Fruit fly (Drosophila melanogaster) whole organism, embryonic: ENCODE measurements around the gene CG42571.

Experiments used
- Ada2b ChIP-seq: fragments of 200-800 bp; sonication (Bioruptor generic); IDR thresholded peaks from 2 replicates; pipeline ENCODE4 v1.3.6; 2022; ENCODE audit warnings: missing biosample characterization, missing genetic modification characterization
- CG10209 ChIP-seq: fragments of 200-800 bp; sonication (Bioruptor generic); optimal IDR thresholded peaks from 3 replicates; lab custom pipeline; 2017; ENCODE audit warnings: missing biosample characterization, mild to moderate bottlenecking, missing genetic modification characterization, missing genetic modification reagents
- CG1024 ChIP-seq: fragments of 200-800 bp; sonication (Bioruptor generic); IDR thresholded peaks from 2 replicates; pipeline ENCODE4 v1.3.6; 2022; ENCODE audit warnings: missing biosample characterization, missing genetic modification characterization
- CG10267 ChIP-seq: fragments of 200-800 bp; sonication (Bioruptor generic); optimal IDR thresholded peaks from 2 replicates; lab custom pipeline; 2018; ENCODE audit warnings: missing biosample characterization, mild to moderate bottlenecking, missing genetic modification characterization, moderate library complexity
- CG10321 ChIP-seq: fragments of 200-800 bp; sonication (Bioruptor generic); IDR thresholded peaks from 2 replicates; pipeline ENCODE4 v1.3.6; 2022; ENCODE audit warnings: missing biosample characterization, missing genetic modification characterization
- CG10431 ChIP-seq: fragments of 200-800 bp; sonication (Bioruptor generic); optimal IDR thresholded peaks from 3 replicates; lab custom pipeline; 2018; ENCODE audit warnings: missing biosample characterization, mild to moderate bottlenecking, missing genetic modification characterization
- CG11504 ChIP-seq: fragments of 200-800 bp; sonication (Bioruptor generic); optimal IDR thresholded peaks from 3 replicates; lab custom pipeline; 2019; ENCODE audit warnings: missing biosample characterization, mild to moderate bottlenecking, missing genetic modification characterization, moderate library complexity
- CG11560 ChIP-seq: fragments of 200-800 bp; sonication (Bioruptor generic); IDR thresholded peaks from 3 replicates; pipeline ENCODE4 v1.3.6; 2022; ENCODE audit warnings: missing biosample characterization, missing genetic modification characterization
- CG12219 ChIP-seq: fragments of 200-800 bp; sonication (Bioruptor generic); optimal IDR thresholded peaks from 3 replicates; lab custom pipeline; 2018; ENCODE audit warnings: missing biosample characterization, mild to moderate bottlenecking, missing genetic modification characterization
- CG12659 ChIP-seq: fragments of 200-800 bp; sonication (Bioruptor generic); optimal IDR thresholded peaks from 3 replicates; lab custom pipeline; 2017; ENCODE audit warnings: mild to moderate bottlenecking, missing biosample characterization, missing genetic modification reagents, missing genetic modification characterization
- CG13624 ChIP-seq: fragments of 200-800 bp; sonication (Bioruptor generic); optimal IDR thresholded peaks from 2 replicates; lab custom pipeline; 2016; ENCODE audit warnings: missing biosample characterization, missing genetic modification characterization
- CG15011 ChIP-seq: fragments of 200-800 bp; sonication (Bioruptor generic); optimal IDR thresholded peaks from 3 replicates; lab custom pipeline; 2018; ENCODE audit warnings: missing biosample characterization, mild to moderate bottlenecking, missing genetic modification characterization
- CG15073 ChIP-seq: fragments of 200-800 bp; sonication (Bioruptor generic); optimal IDR thresholded peaks from 2 replicates; lab custom pipeline; 2016; ENCODE audit warnings: missing biosample characterization, missing genetic modification characterization
- CG1602 ChIP-seq: fragments of 200-800 bp; sonication (Bioruptor generic); optimal IDR thresholded peaks from 3 replicates; lab custom pipeline; 2016; ENCODE audit warnings: missing biosample characterization, missing genetic modification characterization
- CG16863 ChIP-seq: fragments of 200-800 bp; sonication (Bioruptor generic); optimal IDR thresholded peaks from 3 replicates; lab custom pipeline; 2016; ENCODE audit warnings: missing biosample characterization, missing genetic modification characterization
- CG17328 ChIP-seq: fragments of 200-800 bp; sonication (Bioruptor generic); IDR thresholded peaks from 2 replicates; pipeline ENCODE4 v1.3.6; 2022; ENCODE audit warnings: missing biosample characterization, missing genetic modification characterization
- CG34422 ChIP-seq: fragments of 200-800 bp; sonication (Bioruptor generic); IDR thresholded peaks from 3 replicates; pipeline ENCODE4 v1.3.6; 2022; ENCODE audit warnings: missing biosample characterization, missing genetic modification characterization
- CG4404 ChIP-seq: fragments of 200-800 bp; sonication (Bioruptor generic); IDR thresholded peaks from 2 replicates; pipeline ENCODE4 v1.3.6; 2022; ENCODE audit warnings: missing biosample characterization, missing genetic modification characterization
- CG4617 ChIP-seq: fragments of 200-800 bp; sonication (Bioruptor generic); optimal IDR thresholded peaks from 3 replicates; lab custom pipeline; 2016; ENCODE audit warnings: missing biosample characterization, missing genetic modification characterization, borderline replicate concordance
- CG4820 ChIP-seq: fragments of 200-800 bp; sonication (Bioruptor generic); optimal IDR thresholded peaks from 3 replicates; lab custom pipeline; 2016; ENCODE audit warnings: missing biosample characterization, missing genetic modification characterization
- CG9437 ChIP-seq: fragments of 200-800 bp; sonication (Bioruptor generic); optimal IDR thresholded peaks from 2 replicates; lab custom pipeline; 2018; ENCODE audit warnings: missing biosample characterization, mild to moderate bottlenecking, missing genetic modification characterization
- CG9797 ChIP-seq: fragments of 200-800 bp; sonication (Bioruptor generic); optimal IDR thresholded peaks from 3 replicates; lab custom pipeline; 2018; ENCODE audit warnings: missing biosample characterization, mild to moderate bottlenecking, missing genetic modification characterization
- CoRest ChIP-seq: fragments of 200-800 bp; sonication (Bioruptor generic); optimal IDR thresholded peaks from 3 replicates; lab custom pipeline; 2018; ENCODE audit warnings: missing biosample characterization, mild to moderate bottlenecking, missing genetic modification characterization, moderate library complexity
- D ChIP-seq, 2 experiments: fragments of 200-800 bp in 1 of 2; fragments of >200 bp in 1 of 2; sonication (Bioruptor generic) in 1 of 2; optimal IDR thresholded peaks; 2 replicates in 1 of 2; 3 replicates in 1 of 2; lab custom pipeline; 2017; ENCODE audit warnings: mild to moderate bottlenecking in 1 of 2, missing biosample characterization in 1 of 2, missing genetic modification characterization in 1 of 2, missing genetic modification reagents in 1 of 2
- Fer2 ChIP-seq: fragments of 200-800 bp; sonication (Bioruptor generic); optimal IDR thresholded peaks from 2 replicates; lab custom pipeline; 2018; ENCODE audit warnings: missing biosample characterization, mild to moderate bottlenecking, missing genetic modification characterization, moderate library complexity
- Gsc ChIP-seq: fragments of 200-800 bp; sonication (Bioruptor generic); IDR thresholded peaks from 2 replicates; pipeline ENCODE4 v1.3.6; 2022; ENCODE audit warnings: missing biosample characterization, missing genetic modification characterization
- Oaz ChIP-seq: fragments of 200-800 bp; sonication (Bioruptor generic); IDR thresholded peaks from 2 replicates; pipeline ENCODE4 v1.3.6; 2022; ENCODE audit warnings: missing biosample characterization, missing genetic modification characterization
- Sry-δ ChIP-seq: fragments of 200-800 bp; sonication (Bioruptor generic); optimal IDR thresholded peaks from 2 replicates; lab custom pipeline; 2016; ENCODE audit warnings: missing biosample characterization, missing genetic modification characterization
- Trl ChIP-seq, 3 experiments: fragments of >200 bp in 2 of 3; fragments of 200-800 bp in 1 of 3; sonication (Bioruptor generic) in 1 of 3; optimal IDR thresholded peaks; 2 replicates in 1 of 3; 3 replicates in 2 of 3; lab custom pipeline; 2016 to 2017; ENCODE audit warnings: missing biosample characterization in 1 of 3, missing genetic modification characterization in 1 of 3
- Usf ChIP-seq: fragments of 200-800 bp; sonication (Bioruptor generic); optimal IDR thresholded peaks from 2 replicates; lab custom pipeline; 2017; ENCODE audit warnings: missing genotype, missing biosample characterization, missing genetic modification characterization
- chn ChIP-seq: fragments of 200-800 bp; sonication (Bioruptor generic); optimal IDR thresholded peaks from 2 replicates; lab custom pipeline; 2016; ENCODE audit warnings: missing biosample characterization, missing genetic modification characterization
- ci ChIP-seq: fragments of 200-800 bp; sonication (Bioruptor generic); IDR thresholded peaks from 3 replicates; pipeline ENCODE4 v1.3.6; 2022; ENCODE audit warnings: missing biosample characterization, missing genetic modification characterization
- cwo ChIP-seq: fragments of 200-800 bp; sonication (Bioruptor generic); optimal IDR thresholded peaks from 3 replicates; lab custom pipeline; 2017; ENCODE audit warnings: missing biosample characterization, missing genetic modification characterization, mild to moderate bottlenecking, moderate library complexity, missing genetic modification reagents
- dan ChIP-seq: fragments of 200-800 bp; sonication (Bioruptor generic); IDR thresholded peaks from 2 replicates; pipeline ENCODE4 v1.3.6; 2022; ENCODE audit warnings: missing biosample characterization, missing genetic modification characterization
- dimm ChIP-seq: fragments of 200-800 bp; sonication (Bioruptor generic); IDR thresholded peaks from 2 replicates; pipeline ENCODE4 v1.3.6; 2022; ENCODE audit warnings: missing biosample characterization, missing genetic modification characterization
- fd102C ChIP-seq: fragments of 200-800 bp; sonication (Bioruptor generic); optimal IDR thresholded peaks from 2 replicates; lab custom pipeline; 2018; ENCODE audit warnings: missing biosample characterization, mild to moderate bottlenecking, missing genetic modification characterization, moderate library complexity
- gcm ChIP-seq: fragments of 200-800 bp; sonication (Bioruptor generic); optimal IDR thresholded peaks from 2 replicates; lab custom pipeline; 2019; ENCODE audit warnings: missing biosample characterization, mild to moderate bottlenecking, missing genetic modification characterization, moderate library complexity
- hb ChIP-seq: fragments of 200-800 bp; sonication (Bioruptor generic); IDR thresholded peaks from 3 replicates; pipeline ENCODE4 v1.3.6; 2022; ENCODE audit warnings: missing biosample characterization, missing genetic modification characterization; ENCODE audit not compliant: partially characterized antibody
- jing ChIP-seq: fragments of 200-800 bp; sonication (Bioruptor generic); optimal IDR thresholded peaks from 2 replicates; lab custom pipeline; 2018; ENCODE audit warnings: missing biosample characterization, mild to moderate bottlenecking, missing genetic modification characterization
- mam ChIP-seq: fragments of 200-800 bp; sonication (Bioruptor generic); optimal IDR thresholded peaks from 3 replicates; lab custom pipeline; 2016; ENCODE audit warnings: missing biosample characterization, missing genetic modification characterization
- nerfin-1 ChIP-seq: fragments of 200-800 bp; sonication (Bioruptor generic); optimal IDR thresholded peaks from 3 replicates; lab custom pipeline; 2019; ENCODE audit warnings: missing biosample characterization, mild to moderate bottlenecking, missing genetic modification characterization, moderate library complexity
- otp ChIP-seq: fragments of 200-800 bp; sonication (Bioruptor generic); IDR thresholded peaks from 3 replicates; pipeline ENCODE4, ENCODE4 v1.3.6; 2022; ENCODE audit warnings: missing biosample characterization, missing genetic modification characterization
- sc ChIP-seq, 3 experiments: fragments of >200 bp in 2 of 3; fragments of 200-800 bp in 1 of 3; sonication (Bioruptor generic) in 1 of 3; optimal IDR thresholded peaks; 2 replicates in 2 of 3; 3 replicates in 1 of 3; lab custom pipeline; 2017; ENCODE audit warnings: mild to moderate bottlenecking in 1 of 3, missing biosample characterization in 1 of 3, missing genetic modification characterization in 1 of 3, missing genetic modification reagents in 1 of 3
- seq ChIP-seq: fragments of 200-800 bp; sonication (Bioruptor generic); IDR thresholded peaks from 2 replicates; pipeline ENCODE4 v1.3.6; 2022; ENCODE audit warnings: missing biosample characterization, missing genetic modification characterization
- tup ChIP-seq: fragments of 200-800 bp; sonication (Bioruptor generic); optimal IDR thresholded peaks from 2 replicates; lab custom pipeline; 2016; ENCODE audit warnings: missing biosample characterization, mild to moderate bottlenecking, missing genetic modification characterization, moderate library complexity
- tx ChIP-seq: fragments of 200-800 bp; sonication (Bioruptor generic); optimal IDR thresholded peaks from 2 replicates; lab custom pipeline; 2016; ENCODE audit warnings: missing biosample characterization, missing genetic modification characterization
- unpg ChIP-seq: fragments of 200-800 bp; sonication (Bioruptor generic); optimal IDR thresholded peaks from 3 replicates; lab custom pipeline; 2018; ENCODE audit warnings: missing biosample characterization, mild to moderate bottlenecking, missing genetic modification characterization, moderate library complexity
- wdn ChIP-seq: fragments of 200-800 bp; sonication (Bioruptor generic); IDR thresholded peaks from 2 replicates; pipeline ENCODE4 v1.3.6; 2022; ENCODE audit warnings: missing biosample characterization, missing genetic modification characterization
- zf30C ChIP-seq: fragments of 200-800 bp; sonication (Bioruptor generic); optimal IDR thresholded peaks from 3 replicates; lab custom pipeline; 2018; ENCODE audit warnings: missing biosample characterization, mild to moderate bottlenecking, missing genetic modification characterization

The CG42571 gene

dm6 chr3L:15675111-15675510 lies 41.1 kb upstream of the CG42571 start (continued):
- TF ChIP-seq gcm (GFP tag; lab: Kevin White, UChicago): peak; percentile 65
- peak; percentile 32 for TF ChIP-seq CG13624
- TF ChIP-seq Gsc (GFP tag; lab: Robert Waterston, UW): peak; percentile 50; the same call in 1 of the 2 replicates
- peak; percentile 71 for TF ChIP-seq CoRest
- TF ChIP-seq CG4404 (GFP tag; lab: Robert Waterston, UW): peak; percentile 73
- TF ChIP-seq nerfin-1 (tag; lab: Kevin White, UChicago): peak; percentile 66
- TF ChIP-seq CG10321 (GFP tag; lab: Robert Waterston, UW): no peak
- TF ChIP-seq Usf (GFP tag; lab: Kevin White, UChicago): peak; percentile 62
- peak; percentile 79; the same call in 2 of the 3 replicates for TF ChIP-seq otp (GFP tag; lab: Robert Waterston, UW)
- no peak for TF ChIP-seq sc (optimal IDR thresholded peaks at IDR 0.05; lab: Kevin White, UChicago)
- TF ChIP-seq sc (GFP tag; optimal IDR thresholded peaks at IDR 0.05; lab: Kevin White, UChicago): peak; percentile 83
- no peak for TF ChIP-seq CG10431 (GFP tag; lab: Kevin White, UChicago)
- no peak for TF ChIP-seq CG15011 (GFP tag; lab: Kevin White, UChicago)
- no peak for TF ChIP-seq D (optimal IDR thresholded peaks at IDR 0.05; lab: Kevin White, UChicago)
- peak; percentile 78 for TF ChIP-seq D (GFP tag; optimal IDR thresholded peaks at IDR 0.05; lab: Kevin White, UChicago)
- peak; percentile 79 for TF ChIP-seq CG17328
- peak; percentile 62; the same call in 2 of the 3 replicates for TF ChIP-seq ci
- peak; percentile 84 for TF ChIP-seq zf30C
- 0 out of 2 replicates have a peak, but pooled peaks have one; percentile 16 for TF ChIP-seq dimm (GFP tag; lab: Robert Waterston, UW)
- no peak for TF ChIP-seq CG11560 (tag; lab: Robert Waterston, UW)
- TF ChIP-seq Trl (optimal IDR thresholded peaks at IDR 0.05; lab: Kevin White, UChicago): no peak
- TF ChIP-seq Trl (GFP tag; optimal IDR thresholded peaks at IDR 0.05; lab: Kevin White, UChicago): peak; percentile 70
- TF ChIP-seq mam: peak; percentile 11
- peak; percentile 28 for TF ChIP-seq CG4617 (GFP tag; lab: Kevin White, UChicago)
- TF ChIP-seq wdn (GFP tag; lab: Robert Waterston, UW): no peak
- TF ChIP-seq CG11504 (tag; lab: Kevin White, UChicago): peak; percentile 60
- TF ChIP-seq CG1602 (GFP tag; lab: Kevin White, UChicago): peak; percentile 76
- peak; percentile 7 for TF ChIP-seq CG9437 (GFP tag; lab: Kevin White, UChicago)
- TF ChIP-seq hb: no peak
- TF ChIP-seq Ada2b: no peak
- TF ChIP-seq tx: peak; percentile 9
- peak; percentile 42 for TF ChIP-seq CG1024
- no peak for TF ChIP-seq cwo
- no peak for TF ChIP-seq Oaz (GFP tag; lab: Robert Waterston, UW)
- peak; percentile 50 for TF ChIP-seq jing (GFP tag; lab: Kevin White, UChicago)
- no peak for TF ChIP-seq Fer2 (tag; lab: Kevin White, UChicago)
- peak; percentile 78 for TF ChIP-seq chn (GFP tag; lab: Kevin White, UChicago)
- peak; percentile 55 for TF ChIP-seq CG12219 (GFP tag; lab: Kevin White, UChicago)
- TF ChIP-seq fd102C (GFP tag; lab: Kevin White, UChicago): no peak
- no peak for TF ChIP-seq CG9797 (GFP tag; lab: Kevin White, UChicago)
- TF ChIP-seq CG10267 (tag; lab: Kevin White, UChicago): peak; percentile 81
- TF ChIP-seq tup (GFP tag; lab: Kevin White, UChicago): peak; percentile 53
- TF ChIP-seq CG4820 (GFP tag; lab: Kevin White, UChicago): peak; percentile 75
- TF ChIP-seq CG10209: peak; percentile 65
- peak; percentile 54; the same call in 1 of the 2 replicates for TF ChIP-seq dan (GFP tag; lab: Robert Waterston, UW)
- no peak for TF ChIP-seq seq (GFP tag; lab: Robert Waterston, UW)
- peak; percentile 25 for TF ChIP-seq CG12659
- TF ChIP-seq CG34422 (GFP tag; lab: Robert Waterston, UW): peak; percentile 43; the same call in 1 of the 3 replicates
- TF ChIP-seq Sry-δ: peak; percentile 21
- TF ChIP-seq CG16863 (GFP tag; lab: Kevin White, UChicago): peak; percentile 58
- TF ChIP-seq unpg (GFP tag; lab: Kevin White, UChicago): peak; percentile 80
- TF ChIP-seq CG15073 (GFP tag; lab: Kevin White, UChicago): peak; percentile 31
